Worm (Caenorhabditis elegans) whole organism, late embryonic: ENCODE data around the gene ZK1193.2.

Experiments used
- K09A11.1 ChIP-seq: sonication (generic microtip); optimal IDR thresholded peaks from 2 replicates; lab custom pipeline; 2017; ENCODE audit warnings: antibody characterized with exemption, mild to moderate bottlenecking, missing genetic modification characterization, missing compliant biosample characterization; ENCODE audit not compliant: insufficient read depth
- ahr-1 ChIP-seq: sonication (generic microtip); optimal IDR thresholded peaks from 2 replicates; lab custom pipeline; 2016; ENCODE audit warnings: missing genetic modification characterization, missing compliant biosample characterization
- ceh-18 ChIP-seq: sonication (generic microtip); optimal IDR thresholded peaks from 2 replicates; lab custom pipeline; 2016; ENCODE audit warnings: missing genetic modification characterization, missing compliant biosample characterization
- ceh-2 ChIP-seq: sonication (generic microtip); optimal IDR thresholded peaks from 2 replicates; lab custom pipeline; 2016; ENCODE audit warnings: missing genotype, missing genetic modification characterization, missing compliant biosample characterization
- elt-4 ChIP-seq: sonication (generic microtip); optimal IDR thresholded peaks from 2 replicates; lab custom pipeline; 2016; ENCODE audit warnings: missing genetic modification characterization, missing compliant biosample characterization
- ets-4 ChIP-seq: sonication (generic microtip); optimal IDR thresholded peaks from 2 replicates; lab custom pipeline; 2016; ENCODE audit warnings: missing genetic modification characterization, missing compliant biosample characterization
- nfya-1 ChIP-seq: sonication (generic microtip); optimal IDR thresholded peaks from 2 replicates; lab custom pipeline; 2017; ENCODE audit warnings: missing genetic modification characterization, mild to moderate bottlenecking, missing compliant biosample characterization, antibody characterized with exemption, moderate library complexity
- pat-9 ChIP-seq: fragments of 200-800 bp; sonication (Bioruptor generic); optimal IDR thresholded peaks from 2 replicates; lab custom pipeline; 2018; ENCODE audit warnings: mild to moderate bottlenecking, missing genetic modification characterization, moderate library complexity, missing compliant biosample characterization
- pha-4 ChIP-seq: fragments of 150-350 bp; optimal IDR thresholded peaks from 2 replicates; lab custom pipeline; 2018; ENCODE audit warnings: missing biosample characterization, missing genetic modification reagents, missing genetic modification characterization

DNA sequence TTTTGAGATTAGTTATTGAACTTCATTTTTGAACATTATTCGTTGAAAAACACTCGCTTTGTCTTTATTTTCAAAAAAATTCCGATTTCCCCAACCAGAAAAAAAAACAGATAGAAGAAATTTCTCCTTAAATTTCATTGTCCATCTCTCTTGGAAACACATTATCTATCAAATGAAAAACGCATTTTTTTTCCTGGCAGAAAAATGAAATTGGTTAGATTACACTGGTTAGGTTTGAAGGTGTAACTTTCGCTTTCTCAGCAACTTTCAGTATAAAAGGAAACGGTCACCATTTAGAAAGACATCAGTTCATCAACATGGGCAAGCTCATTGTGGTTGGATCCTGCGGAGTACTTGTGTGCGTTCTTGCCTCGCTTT is 4.0 kb downstream of the ZK1193.2 start, which contains the start of gene col-19:
- TF ChIP-seq pha-4 (tag; lab: Kevin White, UChicago) (no peak), K09A11.1 (tag; lab: Kevin White, UChicago) (no peak), ets-4 (tag; lab: Kevin White, UChicago) (no peak), ceh-18 (no peak), ahr-1 (tag; lab: Kevin White, UChicago) (no peak), ceh-2 (tag; lab: Kevin White, UChicago) (no peak), nfya-1 (no peak), pat-9 (tag; lab: Kevin White, UChicago) (no peak), elt-4 (tag; lab: Kevin White, UChicago) (no peak)
